Fruit fly (Drosophila melanogaster) whole organism, embryonic: ENCODE measurements around the gene kirre.

Source experiments
- Awh ChIP-seq: fragments of 200-800 bp; sonication (Bioruptor generic); IDR thresholded peaks from 2 replicates; pipeline ENCODE4, ENCODE4 v1.3.6; 2022; ENCODE audit warnings: missing biosample characterization, missing genetic modification characterization
- BEAF-32 ChIP-seq: fragments of 200-800 bp; sonication (Bioruptor generic); optimal IDR thresholded peaks from 3 replicates; lab custom pipeline; 2017; ENCODE audit warnings: missing biosample characterization, missing genetic modification characterization, mild to moderate bottlenecking, moderate library complexity, missing genetic modification reagents
- CG12155 ChIP-seq: fragments of 200-800 bp; sonication (Bioruptor generic); optimal IDR thresholded peaks from 3 replicates; lab custom pipeline; 2016; ENCODE audit warnings: missing biosample characterization, missing genetic modification characterization
- CG12299 ChIP-seq: fragments of 200-800 bp; sonication (Bioruptor generic); optimal IDR thresholded peaks from 2 replicates; lab custom pipeline; 2018; ENCODE audit warnings: missing biosample characterization, mild to moderate bottlenecking, missing genetic modification characterization
- CG13287 ChIP-seq: fragments of 200-800 bp; sonication (Bioruptor generic); IDR thresholded peaks from 2 replicates; pipeline ENCODE4 v1.3.6; 2022; ENCODE audit warnings: missing biosample characterization, missing genetic modification characterization; ENCODE audit not compliant: partially characterized antibody
- CG15514 ChIP-seq: fragments of 200-800 bp; sonication (Bioruptor generic); optimal IDR thresholded peaks from 3 replicates; lab custom pipeline; 2017; ENCODE audit warnings: missing biosample characterization, missing genetic modification characterization, mild to moderate bottlenecking, moderate library complexity, missing genetic modification reagents
- CG16779 ChIP-seq: fragments of 200-800 bp; sonication (Bioruptor generic); IDR thresholded peaks from 2 replicates; pipeline ENCODE4 v1.3.6; 2022; ENCODE audit warnings: missing biosample characterization, missing genetic modification characterization
- CG17186 ChIP-seq: fragments of 200-800 bp; sonication (Bioruptor generic); optimal IDR thresholded peaks from 3 replicates; lab custom pipeline; 2017; ENCODE audit warnings: missing biosample characterization, missing genetic modification reagents, missing genetic modification characterization
- CG18011 ChIP-seq: fragments of 200-800 bp; sonication (Bioruptor generic); optimal IDR thresholded peaks from 2 replicates; lab custom pipeline; 2017; ENCODE audit warnings: missing biosample characterization, missing genetic modification characterization, mild to moderate bottlenecking, moderate library complexity, missing genotype
- CG33213 ChIP-seq: fragments of 200-800 bp; sonication (Bioruptor generic); optimal IDR thresholded peaks from 3 replicates; lab custom pipeline; 2016; ENCODE audit warnings: missing biosample characterization, missing genetic modification characterization
- CG33557 ChIP-seq: fragments of 200-800 bp; sonication (Bioruptor generic); optimal IDR thresholded peaks from 2 replicates; lab custom pipeline; 2019; ENCODE audit warnings: missing biosample characterization, mild to moderate bottlenecking, missing genetic modification characterization, moderate library complexity
- CG42726 ChIP-seq: fragments of 200-800 bp; sonication (Bioruptor generic); IDR thresholded peaks from 2 replicates; pipeline ENCODE4 v1.3.6; 2022; ENCODE audit warnings: missing biosample characterization, missing genetic modification characterization; ENCODE audit not compliant: partially characterized antibody
- CG4707 ChIP-seq: fragments of 200-800 bp; sonication (Bioruptor generic); optimal IDR thresholded peaks from 2 replicates; lab custom pipeline; 2018; ENCODE audit warnings: missing biosample characterization, mild to moderate bottlenecking, missing genetic modification characterization, moderate library complexity
- CG6272 ChIP-seq: fragments of 200-800 bp; sonication (Bioruptor generic); IDR thresholded peaks from 2 replicates; pipeline ENCODE4 v1.3.6; 2022; ENCODE audit warnings: missing biosample characterization, missing genetic modification characterization
- CG7357 ChIP-seq: fragments of 200-800 bp; sonication (Bioruptor generic); IDR thresholded peaks from 3 replicates; pipeline ENCODE4 v1.3.6; 2022; ENCODE audit warnings: missing biosample characterization, missing genetic modification characterization
- CG7987 ChIP-seq: fragments of 200-800 bp; sonication (Bioruptor generic); optimal IDR thresholded peaks from 2 replicates; lab custom pipeline; 2018; ENCODE audit warnings: missing biosample characterization, mild to moderate bottlenecking, missing genetic modification characterization, moderate library complexity
- CG8388 ChIP-seq: fragments of 200-800 bp; sonication (Bioruptor generic); optimal IDR thresholded peaks from 2 replicates; lab custom pipeline; 2019; ENCODE audit warnings: missing biosample characterization, mild to moderate bottlenecking, missing genetic modification characterization, moderate library complexity
- CHES-1-like ChIP-seq: fragments of 200-800 bp; sonication (Bioruptor generic); optimal IDR thresholded peaks from 2 replicates; lab custom pipeline; 2016; ENCODE audit warnings: missing biosample characterization, missing genetic modification characterization
- CoRest ChIP-seq: fragments of 200-800 bp; sonication (Bioruptor generic); optimal IDR thresholded peaks from 3 replicates; lab custom pipeline; 2018; ENCODE audit warnings: missing biosample characterization, mild to moderate bottlenecking, missing genetic modification characterization, moderate library complexity
- Dp ChIP-seq: fragments of 200-800 bp; sonication (Bioruptor generic); optimal IDR thresholded peaks from 2 replicates; lab custom pipeline; 2018; ENCODE audit warnings: missing biosample characterization, mild to moderate bottlenecking, missing genetic modification characterization, moderate library complexity
- E2f2 ChIP-seq: fragments of 200-800 bp; sonication (Bioruptor generic); IDR thresholded peaks from 2 replicates; pipeline ENCODE4 v1.3.6; 2022; ENCODE audit warnings: missing biosample characterization, missing genetic modification characterization
- HLH54F ChIP-seq: fragments of 200-800 bp; sonication (Bioruptor generic); optimal IDR thresholded peaks from 3 replicates; lab custom pipeline; 2016; ENCODE audit warnings: missing biosample characterization, missing genetic modification characterization
- HmgZ ChIP-seq: fragments of 200-800 bp; sonication (Bioruptor generic); optimal IDR thresholded peaks from 2 replicates; lab custom pipeline; 2018; ENCODE audit warnings: missing biosample characterization, mild to moderate bottlenecking, missing genetic modification characterization
- MBD-R2 ChIP-seq: fragments of 200-800 bp; sonication (Bioruptor generic); IDR thresholded peaks from 2 replicates; pipeline ENCODE4 v1.3.6; 2022; ENCODE audit warnings: missing biosample characterization, missing genetic modification characterization
- MESR4 ChIP-seq: fragments of 200-800 bp; sonication (Bioruptor generic); optimal IDR thresholded peaks from 2 replicates; lab custom pipeline; 2018; ENCODE audit warnings: missing biosample characterization, mild to moderate bottlenecking, missing genetic modification characterization, moderate library complexity
- Med ChIP-seq: fragments of 200-800 bp; sonication (Bioruptor generic); peaks from one replicate; lab custom pipeline; 2016; ENCODE audit warnings: missing biosample characterization, missing genetic modification characterization, mild to moderate bottlenecking, inconsistent platforms, moderate library complexity
- Myb ChIP-seq: fragments of 200-800 bp; sonication (Bioruptor generic); optimal IDR thresholded peaks from 2 replicates; lab custom pipeline; 2016; ENCODE audit warnings: missing biosample characterization, missing genetic modification characterization
- Nf-YA ChIP-seq: fragments of 200-800 bp; sonication (Bioruptor generic); IDR thresholded peaks from 2 replicates; pipeline ENCODE4 v1.3.6; 2022; ENCODE audit warnings: missing biosample characterization, missing genetic modification characterization
- Rfx ChIP-seq: fragments of 200-800 bp; sonication (Bioruptor generic); IDR thresholded peaks from 2 replicates; pipeline ENCODE4 v1.3.6; 2022; ENCODE audit warnings: missing biosample characterization, missing genetic modification characterization
- Sry-β ChIP-seq: fragments of 200-800 bp; sonication (Bioruptor generic); optimal IDR thresholded peaks from 2 replicates; lab custom pipeline; 2018; ENCODE audit warnings: missing biosample characterization, mild to moderate bottlenecking, missing genetic modification characterization, moderate library complexity
- bcd ChIP-seq: fragments of 200-800 bp; sonication (Bioruptor generic); optimal IDR thresholded peaks from 2 replicates; lab custom pipeline; 2017; ENCODE audit warnings: missing biosample characterization, mild to moderate bottlenecking, missing genetic modification characterization
- btn ChIP-seq: fragments of 200-800 bp; sonication (Bioruptor generic); optimal IDR thresholded peaks from 2 replicates; lab custom pipeline; 2016; ENCODE audit warnings: missing biosample characterization, missing genetic modification characterization
- corto ChIP-seq: fragments of 200-800 bp; sonication (Bioruptor generic); optimal IDR thresholded peaks from 2 replicates; lab custom pipeline; 2016; ENCODE audit warnings: missing biosample characterization, mild to moderate bottlenecking, missing genetic modification characterization, moderate library complexity
- crp ChIP-seq, 2 experiments: fragments of 200-800 bp; sonication (Bioruptor generic); optimal IDR thresholded peaks; 2 replicates in 1 of 2; 3 replicates in 1 of 2; lab custom pipeline; 2017; ENCODE audit warnings: missing biosample characterization in 2 of 2, missing genetic modification characterization in 2 of 2, mild to moderate bottlenecking in 1 of 2, moderate library complexity in 1 of 2
- dan ChIP-seq: fragments of 200-800 bp; sonication (Bioruptor generic); IDR thresholded peaks from 2 replicates; pipeline ENCODE4 v1.3.6; 2022; ENCODE audit warnings: missing biosample characterization, missing genetic modification characterization
- dm ChIP-seq: fragments of 200-800 bp; sonication (Bioruptor generic); optimal IDR thresholded peaks from 3 replicates; lab custom pipeline; 2016; ENCODE audit warnings: missing biosample characterization, missing genetic modification characterization
- hbn ChIP-seq: fragments of 200-800 bp; sonication (Bioruptor generic); IDR thresholded peaks from 2 replicates; pipeline ENCODE4 v1.3.6; 2022; ENCODE audit warnings: missing biosample characterization, missing genetic modification characterization; ENCODE audit not compliant: partially characterized antibody
- phol ChIP-seq: fragments of 200-800 bp; sonication (Bioruptor generic); optimal IDR thresholded peaks from 3 replicates; lab custom pipeline; 2018; ENCODE audit warnings: missing biosample characterization, mild to moderate bottlenecking, missing genetic modification characterization, moderate library complexity
- prd ChIP-seq, 3 experiments: fragments of >200 bp in 2 of 3; fragments of 200-800 bp in 1 of 3; sonication (Bioruptor generic) in 1 of 3; optimal IDR thresholded peaks in 2 of 3; IDR thresholded peaks in 1 of 3; 2 replicates in 2 of 3; 3 replicates in 1 of 3; pipeline versions ENCODE4 v1.3.6 to Lab custom; 2017 to 2022; ENCODE audit warnings: missing biosample characterization in 1 of 3, missing genetic modification characterization in 1 of 3
- row ChIP-seq: fragments of 200-800 bp; sonication (Bioruptor generic); IDR thresholded peaks from 3 replicates; pipeline ENCODE4 v1.3.6; 2022; ENCODE audit warnings: missing biosample characterization, missing genetic modification characterization
- scrt ChIP-seq: fragments of 200-800 bp; sonication (Bioruptor generic); optimal IDR thresholded peaks from 2 replicates; lab custom pipeline; 2018; ENCODE audit warnings: missing biosample characterization, mild to moderate bottlenecking, missing genetic modification characterization, moderate library complexity
- sim ChIP-seq: fragments of 200-800 bp; sonication (Bioruptor generic); IDR thresholded peaks from 2 replicates; pipeline ENCODE4 v1.3.6; 2022; ENCODE audit warnings: missing biosample characterization, missing genetic modification characterization
- sug ChIP-seq: fragments of 200-800 bp; optimal IDR thresholded peaks from 2 replicates; lab custom pipeline; 2019; ENCODE audit warnings: missing biosample characterization, mild to moderate bottlenecking, missing genetic modification characterization, moderate library complexity
- trh ChIP-seq: fragments of 200-800 bp; sonication (Bioruptor generic); optimal IDR thresholded peaks from 2 replicates; lab custom pipeline; 2016; ENCODE audit warnings: missing biosample characterization, missing genetic modification characterization
- ttk ChIP-seq: fragments of 200-800 bp; sonication (Bioruptor generic); IDR thresholded peaks from 2 replicates; pipeline ENCODE4 v2.1.2; 2022; ENCODE audit warnings: missing biosample characterization, missing genetic modification characterization
- unc-4 ChIP-seq: fragments of 200-800 bp; sonication (Bioruptor generic); IDR thresholded peaks from 2 replicates; pipeline ENCODE4 v1.3.6; 2022; ENCODE audit warnings: missing biosample characterization, missing genetic modification characterization; ENCODE audit not compliant: partially characterized antibody
- vfl ChIP-seq: fragments of 200-800 bp; sonication (Bioruptor generic); optimal IDR thresholded peaks from 2 replicates; lab custom pipeline; 2016; ENCODE audit warnings: missing biosample characterization, missing genetic modification characterization

kirre gene

dm6 chrX:2732127-2732526, 8.1 kb upstream of the kirre start, which contains the start of the genes ttm50 and CG2712 (continued):
- TF ChIP-seq phol (tag; lab: Kevin White, UChicago) = peak; percentile 75

- TF ChIP-seq crp (GFP tag; optimal IDR thresholded peaks at IDR 0.05; lab: Kevin White, UChicago) (peak in 1 of 2 experiments; percentile 45), CG16779 (GFP tag; lab: Robert Waterston, UW) (no peak), Awh (no peak), bcd (GFP tag; lab: Kevin White, UChicago) (no peak), CG12299 (tag; lab: Kevin White, UChicago) (no peak), HmgZ (tag; lab: Kevin White, UChicago) (peak; percentile 15), unc-4 (GFP tag; lab: Robert Waterston, UW) (peak; percentile 34; the same call in 1 of the 2 replicates), prd (optimal IDR thresholded peaks at IDR 0.05; lab: Kevin White, UChicago) (no peak), prd (GFP tag; IDR thresholded peaks at IDR 0.05; lab: Robert Waterston, UW) (no peak), Med (GFP tag; lab: Kevin White, UChicago) (peak; percentile 45), E2f2 (GFP tag; lab: Robert Waterston, UW) (peak; percentile 29; the same call in 1 of the 2 replicates), CG6272 (GFP tag; lab: Robert Waterston, UW) (no peak), CG42726 (GFP tag; lab: Robert Waterston, UW) (no peak), Nf-YA (GFP tag; lab: Robert Waterston, UW) (no peak), scrt (GFP tag; lab: Kevin White, UChicago) (no peak), CG4707 (GFP tag; lab: Kevin White, UChicago) (no peak), Rfx (GFP tag; lab: Robert Waterston, UW) (0 out of 2 replicates have a peak, but pooled peaks have one; percentile 34), CG18011 (GFP tag; lab: Kevin White, UChicago) (no peak), CG17186 (GFP tag; lab: Kevin White, UChicago) (peak; percentile 99), BEAF-32 (peak; percentile 20), Sry-β (GFP tag; lab: Kevin White, UChicago) (peak; percentile 98), dan (GFP tag; lab: Robert Waterston, UW) (no peak), btn (GFP tag; lab: Kevin White, UChicago) (no peak), CHES-1-like (GFP tag; lab: Kevin White, UChicago) (no peak), vfl (GFP tag; lab: Kevin White, UChicago) (no peak), CG7987 (GFP tag; lab: Kevin White, UChicago) (no peak), trh (GFP tag; lab: Kevin White, UChicago) (no peak), CG13287 (GFP tag; lab: Robert Waterston, UW) (peak; percentile 26; the same call in 1 of the 2 replicates), CG7357 (GFP tag; lab: Robert Waterston, UW) (no peak), CG12155 (peak; percentile 8), CoRest (tag; lab: Kevin White, UChicago) (peak; percentile 9), HLH54F (GFP tag; lab: Kevin White, UChicago) (no peak), hbn (GFP tag; lab: Robert Waterston, UW) (0 out of 2 replicates have a peak, but pooled peaks have one; percentile 13), CG8388 (GFP tag; lab: Kevin White, UChicago) (no peak), dm (no peak), CG33213 (GFP tag; lab: Kevin White, UChicago) (no peak), MBD-R2 (GFP tag; lab: Robert Waterston, UW) (peak; percentile 63), CG33557 (GFP tag; lab: Kevin White, UChicago) (no peak), sim (GFP tag; lab: Robert Waterston, UW) (no peak), CG15514 (GFP tag; lab: Kevin White, UChicago) (peak; percentile 68), ttk (GFP tag; lab: Robert Waterston, UW) (no peak), row (GFP tag; lab: Robert Waterston, UW) (peak; percentile 85), sug (tag; lab: Kevin White, UChicago) (peak; percentile 14), corto (GFP tag; lab: Kevin White, UChicago) (no peak), Dp (GFP tag; lab: Kevin White, UChicago) (peak; percentile 4), MESR4 (GFP tag; lab: Kevin White, UChicago) (no peak), Myb (GFP tag; lab: Kevin White, UChicago) (peak; percentile 45)
Observed at dm6 chrX:2738663-2739062, 1.5 kb upstream of the kirre start, which contains the start of gene crm. TSS of gene crm (minus strand) at chrX:2738773.
